Worm (Caenorhabditis elegans) whole organism, young adult: ENCODE results near the gene F59A1.13.

Experiments used
- F55B11.4 ChIP-seq: sonication (generic microtip); optimal IDR thresholded peaks from 2 replicates; lab custom pipeline; 2016; ENCODE audit warnings: missing compliant biosample characterization, missing genetic modification characterization, borderline replicate concordance; ENCODE audit not compliant: insufficient read depth
- Y67H2A.10 ChIP-seq: fragments of 200-800 bp; sonication (Bioruptor generic); conservative IDR thresholded peaks from 2 replicates; pipeline ENCODE4 v1.3.6; 2022; ENCODE audit warnings: missing genetic modification reagents, missing genetic modification characterization, missing compliant biosample characterization
- bed-1 ChIP-seq: fragments of 200-800 bp; sonication (Bioruptor generic); IDR thresholded peaks from 2 replicates; pipeline ENCODE4 v1.3.6; 2022; ENCODE audit warnings: missing genetic modification reagents, missing genetic modification characterization, missing compliant biosample characterization
- nhr-120 ChIP-seq: fragments of 200-800 bp; sonication (Bioruptor generic); IDR thresholded peaks from 2 replicates; pipeline ENCODE4 v1.3.6; 2022; ENCODE audit warnings: missing genetic modification characterization, missing compliant biosample characterization

- TF ChIP-seq bed-1: no peak
- TF ChIP-seq Y67H2A.10 (GFP tag; lab: Robert Waterston, UW): no peak
- no peak for TF ChIP-seq F55B11.4 (tag; lab: Kevin White, UChicago)
- TF ChIP-seq nhr-120 (GFP tag; lab: Robert Waterston, UW): no peak
Measured at ce11 chrV:17718647-17719046, 27.8 kb upstream of the F59A1.13 start, which contains the start of gene str-77.
